Fruit fly (Drosophila melanogaster) whole organism, embryonic: ENCODE results near the gene Ssl2.

Experiments
- CG10321 ChIP-seq: fragments of 200-800 bp; sonication (Bioruptor generic); IDR thresholded peaks from 2 replicates; pipeline ENCODE4 v1.3.6; 2022; ENCODE audit warnings: missing biosample characterization, missing genetic modification characterization
- CG10959 ChIP-seq: fragments of 200-800 bp; sonication (Bioruptor generic); IDR thresholded peaks from 2 replicates; pipeline ENCODE4 v1.3.6; 2022; ENCODE audit warnings: missing biosample characterization, missing genetic modification characterization
- CG11696 ChIP-seq: fragments of 200-800 bp; sonication (Bioruptor generic); IDR thresholded peaks from 2 replicates; pipeline ENCODE4 v1.3.6; 2022; ENCODE audit warnings: missing biosample characterization, missing genetic modification characterization
- CG14050 ChIP-seq: fragments of 200-800 bp; sonication (Bioruptor generic); IDR thresholded peaks from 3 replicates; pipeline ENCODE4 v1.3.6; 2022; ENCODE audit warnings: missing biosample characterization, missing genetic modification characterization
- CG14710 ChIP-seq: fragments of 200-800 bp; sonication (Bioruptor generic); optimal IDR thresholded peaks from 3 replicates; lab custom pipeline; 2019; ENCODE audit warnings: missing biosample characterization, mild to moderate bottlenecking, missing genetic modification characterization, moderate library complexity
- CG15269 ChIP-seq: fragments of 200-800 bp; sonication (Bioruptor generic); optimal IDR thresholded peaks from 2 replicates; lab custom pipeline; 2018; ENCODE audit warnings: missing biosample characterization, mild to moderate bottlenecking, missing genetic modification characterization, moderate library complexity
- CG15601 ChIP-seq: fragments of 200-800 bp; sonication (Bioruptor generic); optimal IDR thresholded peaks from 3 replicates; lab custom pipeline; 2019; ENCODE audit warnings: missing biosample characterization, mild to moderate bottlenecking, missing genetic modification characterization, moderate library complexity
- CG17802 ChIP-seq: fragments of 200-800 bp; sonication (Bioruptor generic); optimal IDR thresholded peaks from 2 replicates; lab custom pipeline; 2018; ENCODE audit warnings: missing biosample characterization, mild to moderate bottlenecking, missing genetic modification characterization, moderate library complexity
- CG17912 ChIP-seq: fragments of 200-800 bp; sonication (Bioruptor generic); optimal IDR thresholded peaks from 2 replicates; lab custom pipeline; 2018; ENCODE audit warnings: missing biosample characterization, mild to moderate bottlenecking, missing genetic modification characterization
- CG18262 ChIP-seq: fragments of 200-800 bp; optimal IDR thresholded peaks from 3 replicates; lab custom pipeline; 2019; ENCODE audit warnings: missing biosample characterization, mild to moderate bottlenecking, missing genetic modification characterization, moderate library complexity
- CG2199 ChIP-seq: fragments of 200-800 bp; sonication (Bioruptor generic); IDR thresholded peaks from 3 replicates; pipeline ENCODE4 v1.3.6; 2022; ENCODE audit warnings: missing biosample characterization, missing genetic modification characterization
- CG3847 ChIP-seq: fragments of 200-800 bp; sonication (Bioruptor generic); IDR thresholded peaks from 2 replicates; pipeline ENCODE4 v1.3.6; 2022; ENCODE audit warnings: missing biosample characterization, missing genetic modification characterization
- CG7271 ChIP-seq: fragments of 200-800 bp; sonication (Bioruptor generic); optimal IDR thresholded peaks from 2 replicates; lab custom pipeline; 2018; ENCODE audit warnings: missing biosample characterization, mild to moderate bottlenecking, missing genetic modification characterization, moderate library complexity
- CG7839 ChIP-seq: fragments of 200-800 bp; sonication (Bioruptor generic); optimal IDR thresholded peaks from 3 replicates; lab custom pipeline; 2018; ENCODE audit warnings: missing biosample characterization, mild to moderate bottlenecking, missing genetic modification characterization, moderate library complexity
- CG8359 ChIP-seq: fragments of 200-800 bp; sonication (Bioruptor generic); optimal IDR thresholded peaks from 2 replicates; lab custom pipeline; 2017; ENCODE audit warnings: missing biosample characterization, mild to moderate bottlenecking, missing genetic modification characterization, borderline replicate concordance
- CG8924 ChIP-seq: fragments of 200-800 bp; optimal IDR thresholded peaks from 3 replicates; lab custom pipeline; 2019; ENCODE audit warnings: missing biosample characterization, mild to moderate bottlenecking, missing genetic modification characterization, moderate library complexity
- Doc2 ChIP-seq: fragments of 200-800 bp; sonication (Bioruptor generic); IDR thresholded peaks from 2 replicates; pipeline ENCODE4 v1.3.6; 2022; ENCODE audit warnings: missing biosample characterization, missing genetic modification characterization
- Doc3 ChIP-seq: fragments of 200-800 bp; sonication (Bioruptor generic); IDR thresholded peaks from 3 replicates; pipeline ENCODE4 v1.3.6; 2022; ENCODE audit warnings: missing biosample characterization, missing genetic modification characterization; ENCODE audit not compliant: partially characterized antibody
- GATAe ChIP-seq: fragments of 200-800 bp; sonication (Bioruptor generic); conservative IDR thresholded peaks from 2 replicates; pipeline ENCODE4 v1.3.6; 2022; ENCODE audit warnings: missing biosample characterization, missing genetic modification characterization
- Gug ChIP-seq: fragments of 200-800 bp; sonication (Bioruptor generic); IDR thresholded peaks from 4 replicates; pipeline ENCODE4 v1.3.6; 2022; ENCODE audit warnings: missing biosample characterization, missing genetic modification characterization
- Hand ChIP-seq: fragments of 200-800 bp; sonication (Bioruptor generic); optimal IDR thresholded peaks from 2 replicates; lab custom pipeline; 2017; ENCODE audit warnings: mild to moderate bottlenecking, missing biosample characterization, missing genetic modification reagents, missing genetic modification characterization
- Hey ChIP-seq: fragments of 200-800 bp; sonication (Bioruptor generic); optimal IDR thresholded peaks from 3 replicates; lab custom pipeline; 2018; ENCODE audit warnings: missing biosample characterization, mild to moderate bottlenecking, missing genetic modification characterization
- Hr3 ChIP-seq: fragments of 200-800 bp; sonication (Bioruptor generic); optimal IDR thresholded peaks from 3 replicates; lab custom pipeline; 2016; ENCODE audit warnings: missing biosample characterization, missing genetic modification characterization
- Hr51 ChIP-seq, 2 experiments: fragments of 200-800 bp; sonication (Bioruptor generic); optimal IDR thresholded peaks; 2 replicates in 1 of 2; 3 replicates in 1 of 2; lab custom pipeline; 2016 to 2018; ENCODE audit warnings: missing biosample characterization in 2 of 2, missing genetic modification characterization in 2 of 2, mild to moderate bottlenecking in 1 of 2, moderate library complexity in 1 of 2
- Jarid2 ChIP-seq: fragments of 200-800 bp; sonication (Bioruptor generic); optimal IDR thresholded peaks from 3 replicates; lab custom pipeline; 2017; ENCODE audit warnings: mild to moderate bottlenecking, missing biosample characterization, missing genetic modification reagents, missing genetic modification characterization
- Lhr ChIP-seq: fragments of 200-800 bp; sonication (Bioruptor generic); optimal IDR thresholded peaks from 3 replicates; lab custom pipeline; 2017; ENCODE audit warnings: mild to moderate bottlenecking, missing biosample characterization, missing genetic modification reagents, missing genetic modification characterization
- NC2α ChIP-seq: fragments of 200-800 bp; sonication (Bioruptor generic); optimal IDR thresholded peaks from 2 replicates; lab custom pipeline; 2016; ENCODE audit warnings: missing biosample characterization, missing genetic modification characterization
- Poxn ChIP-seq: fragments of 200-800 bp; sonication (Bioruptor generic); IDR thresholded peaks from 2 replicates; pipeline ENCODE4 v1.3.6; 2022; ENCODE audit warnings: missing biosample characterization, missing genetic modification characterization
- Rfx ChIP-seq: fragments of 200-800 bp; sonication (Bioruptor generic); IDR thresholded peaks from 2 replicates; pipeline ENCODE4 v1.3.6; 2022; ENCODE audit warnings: missing biosample characterization, missing genetic modification characterization
- TFAM ChIP-seq: fragments of 200-800 bp; sonication (Bioruptor generic); optimal IDR thresholded peaks from 2 replicates; lab custom pipeline; 2017; ENCODE audit warnings: missing biosample characterization, missing genetic modification characterization, inconsistent platforms
- Taf1 ChIP-seq: fragments of 200-800 bp; sonication (Bioruptor generic); IDR thresholded peaks from 2 replicates; pipeline ENCODE4 v1.3.6; 2022; ENCODE audit warnings: missing biosample characterization, missing genetic modification characterization
- Usf ChIP-seq: fragments of 200-800 bp; sonication (Bioruptor generic); optimal IDR thresholded peaks from 2 replicates; lab custom pipeline; 2017; ENCODE audit warnings: missing genotype, missing biosample characterization, missing genetic modification characterization
- ara ChIP-seq: fragments of 200-800 bp; sonication (Bioruptor generic); IDR thresholded peaks from 2 replicates; pipeline ENCODE4 v1.3.6; 2022; ENCODE audit warnings: missing biosample characterization, missing genetic modification characterization
- ase ChIP-seq: fragments of 200-800 bp; sonication (Bioruptor generic); IDR thresholded peaks from 3 replicates; pipeline ENCODE4 v1.3.6; 2022; ENCODE audit warnings: missing biosample characterization, missing genetic modification characterization
- bigmax ChIP-seq: fragments of 200-800 bp; sonication (Bioruptor generic); optimal IDR thresholded peaks from 2 replicates; lab custom pipeline; 2018; ENCODE audit warnings: missing biosample characterization, mild to moderate bottlenecking, missing genetic modification characterization
- cato ChIP-seq: fragments of 200-800 bp; sonication (Bioruptor generic); optimal IDR thresholded peaks from 2 replicates; lab custom pipeline; 2016; ENCODE audit warnings: missing biosample characterization, missing genetic modification characterization, borderline replicate concordance
- chinmo ChIP-seq: fragments of 200-800 bp; sonication (Bioruptor generic); IDR thresholded peaks from 4 replicates; pipeline ENCODE4 v1.3.6; 2022; ENCODE audit warnings: missing biosample characterization, missing genetic modification characterization; ENCODE audit not compliant: partially characterized antibody
- chn ChIP-seq: fragments of 200-800 bp; sonication (Bioruptor generic); optimal IDR thresholded peaks from 2 replicates; lab custom pipeline; 2016; ENCODE audit warnings: missing biosample characterization, missing genetic modification characterization
- corto ChIP-seq: fragments of 200-800 bp; sonication (Bioruptor generic); optimal IDR thresholded peaks from 2 replicates; lab custom pipeline; 2016; ENCODE audit warnings: missing biosample characterization, mild to moderate bottlenecking, missing genetic modification characterization, moderate library complexity
- dm ChIP-seq: fragments of 200-800 bp; sonication (Bioruptor generic); optimal IDR thresholded peaks from 3 replicates; lab custom pipeline; 2016; ENCODE audit warnings: missing biosample characterization, missing genetic modification characterization
- dysf ChIP-seq: fragments of 200-800 bp; sonication (Bioruptor generic); IDR thresholded peaks from 3 replicates; pipeline ENCODE4 v1.3.6; 2022; ENCODE audit warnings: missing biosample characterization, missing genetic modification characterization
- gce ChIP-seq: fragments of 200-800 bp; sonication (Bioruptor generic); IDR thresholded peaks from 3 replicates; pipeline ENCODE4 v1.3.6; 2022; ENCODE audit warnings: missing biosample characterization, missing genetic modification characterization
- nmo ChIP-seq: fragments of 200-800 bp; sonication (Bioruptor generic); optimal IDR thresholded peaks from 2 replicates; lab custom pipeline; 2018; ENCODE audit warnings: missing biosample characterization, mild to moderate bottlenecking, missing genetic modification characterization, moderate library complexity
- onecut ChIP-seq: fragments of 200-800 bp; sonication (Bioruptor generic); IDR thresholded peaks from 2 replicates; pipeline ENCODE4 v1.3.6; 2022; ENCODE audit warnings: missing biosample characterization, missing genetic modification characterization
- scrt ChIP-seq: fragments of 200-800 bp; sonication (Bioruptor generic); optimal IDR thresholded peaks from 2 replicates; lab custom pipeline; 2018; ENCODE audit warnings: missing biosample characterization, mild to moderate bottlenecking, missing genetic modification characterization, moderate library complexity
- trem ChIP-seq: fragments of 200-800 bp; optimal IDR thresholded peaks from 3 replicates; lab custom pipeline; 2019; ENCODE audit warnings: missing biosample characterization, mild to moderate bottlenecking, missing genetic modification characterization, moderate library complexity
- trh ChIP-seq: fragments of 200-800 bp; sonication (Bioruptor generic); optimal IDR thresholded peaks from 2 replicates; lab custom pipeline; 2016; ENCODE audit warnings: missing biosample characterization, missing genetic modification characterization
- zen2 ChIP-seq: fragments of 200-800 bp; sonication (Bioruptor generic); IDR thresholded peaks from 3 replicates; pipeline ENCODE4 v1.3.6; 2022; ENCODE audit warnings: missing biosample characterization, missing genetic modification characterization; ENCODE audit not compliant: partially characterized antibody

Gene Ssl2

DNA sequence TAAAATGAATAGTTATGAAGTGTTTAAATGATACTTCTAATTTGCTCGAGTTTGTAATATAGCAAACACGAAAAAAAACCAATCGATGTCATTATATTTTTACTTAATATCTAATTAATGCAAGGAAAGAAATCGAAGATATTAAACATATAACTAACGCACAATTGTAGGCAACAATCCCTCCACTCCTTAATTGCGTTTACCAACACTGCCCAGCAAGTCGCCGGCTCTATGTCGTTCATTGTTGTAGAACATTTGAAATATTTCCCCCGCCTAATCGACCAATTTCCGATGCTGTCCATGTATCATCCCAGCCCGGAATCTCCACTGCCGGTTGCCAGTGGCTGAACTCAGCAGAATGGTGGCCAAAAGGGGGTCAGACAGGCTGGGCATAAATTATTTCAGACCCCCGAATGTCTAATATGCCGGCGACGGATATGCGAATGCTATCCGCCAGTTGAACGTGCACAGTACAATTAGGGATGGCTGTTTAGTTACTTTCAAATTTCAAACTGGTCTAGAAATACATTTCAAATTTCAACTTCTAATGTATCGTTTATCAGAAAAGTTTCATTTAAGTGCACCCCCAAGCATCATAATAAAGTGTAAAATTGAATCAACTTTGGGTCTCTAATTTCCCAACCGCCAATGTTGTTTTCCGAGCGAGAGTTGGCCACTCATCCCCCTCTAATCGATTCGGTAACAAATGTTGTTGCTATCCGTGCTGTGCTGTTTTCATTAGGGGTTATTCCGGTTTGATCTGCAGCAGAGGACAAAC is 36.2 kb upstream of the Ssl2 start (continued):
- TF ChIP-seq cato (GFP tag; lab: Kevin White, UChicago) (no peak), CG15269 (tag; lab: Kevin White, UChicago) (peak; percentile 49), nmo (peak; percentile 27), Doc2 (GFP tag; lab: Robert Waterston, UW) (no peak), Jarid2 (GFP tag; lab: Kevin White, UChicago) (no peak), Rfx (GFP tag; lab: Robert Waterston, UW) (peak; percentile 72), Lhr (GFP tag; lab: Kevin White, UChicago) (no peak), CG8359 (GFP tag; lab: Kevin White, UChicago) (no peak), bigmax (GFP tag; lab: Kevin White, UChicago) (no peak), Taf1 (0 out of 2 replicates have a peak, but pooled peaks have one; percentile 15), dm (GFP tag; lab: Kevin White, UChicago) (no peak), CG2199 (no peak), corto (GFP tag; lab: Kevin White, UChicago) (peak; percentile 29), Hand (peak; percentile 22), gce (0 out of 3 replicates have a peak, but pooled peaks have one; percentile 31), Usf (GFP tag; lab: Kevin White, UChicago) (no peak), ase (no peak), CG10321 (GFP tag; lab: Robert Waterston, UW) (no peak), CG8924 (peak; percentile 28), scrt (peak; percentile 22), zen2 (GFP tag; lab: Robert Waterston, UW) (no peak), Poxn (GFP tag; lab: Robert Waterston, UW) (no peak), Hr51 (GFP tag; optimal IDR thresholded peaks at IDR 0.05; lab: Kevin White, UChicago) (peak in 1 of 2 experiments; percentile 47), Hey (tag; lab: Kevin White, UChicago) (no peak), CG14710 (tag; lab: Kevin White, UChicago) (peak; percentile 3), dysf (GFP tag; lab: Robert Waterston, UW) (peak; percentile 57), CG7839 (peak; percentile 59), trem (tag; lab: Kevin White, UChicago) (no peak), CG11696 (GFP tag; lab: Robert Waterston, UW) (peak; percentile 92), ara (peak; percentile 51; the same call in 1 of the 2 replicates), GATAe (no peak), chinmo (GFP tag; lab: Robert Waterston, UW) (no peak), CG17802 (tag; lab: Kevin White, UChicago) (no peak), CG7271 (tag; lab: Kevin White, UChicago) (no peak), CG17912 (no peak), Gug (GFP tag; lab: Robert Waterston, UW) (peak; percentile 7; the same call in 2 of the 4 replicates), trh (GFP tag; lab: Kevin White, UChicago) (no peak), CG10959 (no peak), chn (GFP tag; lab: Kevin White, UChicago) (peak; percentile 22), TFAM (GFP tag; lab: Kevin White, UChicago) (no peak), CG14050 (peak; percentile 49; the same call in 1 of the 3 replicates), CG3847 (GFP tag; lab: Robert Waterston, UW) (0 out of 2 replicates have a peak, but pooled peaks have one; percentile 13), Hr3 (GFP tag; lab: Kevin White, UChicago) (no peak), Doc3 (no peak), NC2α (GFP tag; lab: Kevin White, UChicago) (no peak), CG15601 (tag; lab: Kevin White, UChicago) (no peak), CG18262 (tag; lab: Kevin White, UChicago) (peak; percentile 29), onecut (GFP tag; lab: Robert Waterston, UW) (peak; percentile 53)
